Fruit fly (Drosophila melanogaster) whole organism, embryonic: ENCODE results near the gene pasi2.

ENCODE experiments used
- ATbp ChIP-seq: fragments of 200-800 bp; sonication (Bioruptor generic); optimal IDR thresholded peaks from 2 replicates; lab custom pipeline; 2017; ENCODE audit warnings: missing biosample characterization, mild to moderate bottlenecking, missing genetic modification characterization, missing genetic modification reagents
- Aef1 ChIP-seq: fragments of 200-800 bp; sonication (Bioruptor generic); IDR thresholded peaks from 3 replicates; pipeline ENCODE4 v1.3.6; 2022; ENCODE audit warnings: missing biosample characterization, missing genetic modification characterization
- CG10543 ChIP-seq: fragments of 200-800 bp; sonication (Bioruptor generic); optimal IDR thresholded peaks from 3 replicates; lab custom pipeline; 2017; ENCODE audit warnings: missing biosample characterization, mild to moderate bottlenecking, missing genetic modification characterization, moderate library complexity
- CG12299 ChIP-seq: fragments of 200-800 bp; sonication (Bioruptor generic); optimal IDR thresholded peaks from 2 replicates; lab custom pipeline; 2018; ENCODE audit warnings: missing biosample characterization, mild to moderate bottlenecking, missing genetic modification characterization
- CG12659 ChIP-seq: fragments of 200-800 bp; sonication (Bioruptor generic); optimal IDR thresholded peaks from 3 replicates; lab custom pipeline; 2017; ENCODE audit warnings: mild to moderate bottlenecking, missing biosample characterization, missing genetic modification reagents, missing genetic modification characterization
- CG12942 ChIP-seq: fragments of 200-800 bp; sonication (Bioruptor generic); optimal IDR thresholded peaks from 3 replicates; lab custom pipeline; 2016; ENCODE audit warnings: missing biosample characterization, missing genetic modification characterization
- CG14441 ChIP-seq: fragments of 200-800 bp; sonication (Bioruptor generic); IDR thresholded peaks from 2 replicates; pipeline ENCODE4 v1.3.6; 2022; ENCODE audit warnings: missing biosample characterization, missing genetic modification characterization
- CG1529 ChIP-seq: fragments of 200-800 bp; sonication (Bioruptor generic); optimal IDR thresholded peaks from 3 replicates; lab custom pipeline; 2018; ENCODE audit warnings: missing biosample characterization, missing genetic modification characterization
- CG15601 ChIP-seq: fragments of 200-800 bp; sonication (Bioruptor generic); optimal IDR thresholded peaks from 3 replicates; lab custom pipeline; 2019; ENCODE audit warnings: missing biosample characterization, mild to moderate bottlenecking, missing genetic modification characterization, moderate library complexity
- CG1603 ChIP-seq: fragments of 200-800 bp; sonication (Bioruptor generic); optimal IDR thresholded peaks from 2 replicates; lab custom pipeline; 2019; ENCODE audit warnings: missing biosample characterization, mild to moderate bottlenecking, missing genetic modification characterization, moderate library complexity
- CG1647 ChIP-seq: fragments of 200-800 bp; sonication (Bioruptor generic); optimal IDR thresholded peaks from 3 replicates; lab custom pipeline; 2016; ENCODE audit warnings: missing biosample characterization, missing genetic modification characterization
- CG17328 ChIP-seq: fragments of 200-800 bp; sonication (Bioruptor generic); IDR thresholded peaks from 2 replicates; pipeline ENCODE4 v1.3.6; 2022; ENCODE audit warnings: missing biosample characterization, missing genetic modification characterization
- CG18764 ChIP-seq: fragments of 200-800 bp; sonication (Bioruptor generic); optimal IDR thresholded peaks from 3 replicates; lab custom pipeline; 2016; ENCODE audit warnings: missing biosample characterization, missing genetic modification characterization
- CG31441 ChIP-seq: fragments of 200-800 bp; sonication (Bioruptor generic); IDR thresholded peaks from 2 replicates; pipeline ENCODE4 v1.3.6; 2022; ENCODE audit warnings: missing biosample characterization, missing genetic modification characterization
- CG32767 ChIP-seq: fragments of 200-800 bp; sonication (Bioruptor generic); IDR thresholded peaks from 2 replicates; pipeline ENCODE4 v1.3.6; 2022; ENCODE audit warnings: missing biosample characterization, missing genetic modification characterization
- CG3281 ChIP-seq: fragments of 200-800 bp; sonication (Bioruptor generic); optimal IDR thresholded peaks from 3 replicates; lab custom pipeline; 2017; ENCODE audit warnings: missing biosample characterization, mild to moderate bottlenecking, missing genetic modification characterization
- CG3407 ChIP-seq: fragments of 200-800 bp; sonication (Bioruptor generic); optimal IDR thresholded peaks from 2 replicates; lab custom pipeline; 2018; ENCODE audit warnings: missing biosample characterization, mild to moderate bottlenecking, missing genetic modification characterization
- CG3726 ChIP-seq: fragments of 200-800 bp; sonication (Bioruptor generic); IDR thresholded peaks from 3 replicates; pipeline ENCODE4, ENCODE4 v1.3.6; 2022; ENCODE audit warnings: missing biosample characterization, missing genetic modification characterization
- CG4282 ChIP-seq: fragments of 200-800 bp; sonication (Bioruptor generic); optimal IDR thresholded peaks from 2 replicates; lab custom pipeline; 2016; ENCODE audit warnings: missing biosample characterization, missing genetic modification characterization
- CG7556 ChIP-seq: fragments of 200-800 bp; sonication (Bioruptor generic); optimal IDR thresholded peaks from 2 replicates; lab custom pipeline; 2017; ENCODE audit warnings: missing biosample characterization, mild to moderate bottlenecking, missing genetic modification characterization
- CG8388 ChIP-seq: fragments of 200-800 bp; sonication (Bioruptor generic); optimal IDR thresholded peaks from 2 replicates; lab custom pipeline; 2019; ENCODE audit warnings: missing biosample characterization, mild to moderate bottlenecking, missing genetic modification characterization, moderate library complexity
- CkIIα-i1 ChIP-seq: fragments of 200-800 bp; sonication (Bioruptor generic); IDR thresholded peaks from 2 replicates; pipeline ENCODE4 v1.3.6; 2022; ENCODE audit warnings: missing biosample characterization, missing genetic modification characterization
- E2f1 ChIP-seq: fragments of 200-800 bp; sonication (Bioruptor generic); IDR thresholded peaks from 2 replicates; pipeline ENCODE4 v1.3.6; 2022; ENCODE audit warnings: missing biosample characterization, missing genetic modification characterization
- Elba2 ChIP-seq: fragments of 200-800 bp; sonication (Bioruptor generic); optimal IDR thresholded peaks from 3 replicates; lab custom pipeline; 2016; ENCODE audit warnings: missing biosample characterization, missing genetic modification characterization
- HLH3B ChIP-seq: fragments of 200-800 bp; sonication (Bioruptor generic); IDR thresholded peaks from 2 replicates; pipeline ENCODE4 v1.3.6; 2022; ENCODE audit warnings: missing biosample characterization, missing genetic modification characterization
- Mad ChIP-seq: fragments of 200-800 bp; sonication (Bioruptor generic); optimal IDR thresholded peaks from 2 replicates; lab custom pipeline; 2016; ENCODE audit warnings: missing biosample characterization, missing genetic modification characterization
- Nf-YA ChIP-seq: fragments of 200-800 bp; sonication (Bioruptor generic); IDR thresholded peaks from 2 replicates; pipeline ENCODE4 v1.3.6; 2022; ENCODE audit warnings: missing biosample characterization, missing genetic modification characterization
- Scr ChIP-seq: fragments of 200-800 bp; sonication (Bioruptor generic); IDR thresholded peaks from 2 replicates; pipeline ENCODE4 v1.3.6; 2022; ENCODE audit warnings: missing biosample characterization, missing genetic modification characterization; ENCODE audit not compliant: partially characterized antibody
- Side ChIP-seq: fragments of 200-800 bp; sonication (Bioruptor generic); optimal IDR thresholded peaks from 2 replicates; lab custom pipeline; 2016; ENCODE audit warnings: missing biosample characterization, missing genetic modification characterization
- Stat92E ChIP-seq, 3 experiments: fragments of >200 bp in 2 of 3; fragments of 200-800 bp in 1 of 3; sonication (Bioruptor generic) in 1 of 3; optimal IDR thresholded peaks; 2 replicates each; lab custom pipeline; 2017 to 2019; ENCODE audit warnings: missing biosample characterization in 3 of 3, missing genetic modification characterization in 3 of 3, mild to moderate bottlenecking in 1 of 3, moderate library complexity in 1 of 3
- ac ChIP-seq: fragments of 200-800 bp; sonication (Bioruptor generic); optimal IDR thresholded peaks from 3 replicates; lab custom pipeline; 2017; ENCODE audit warnings: missing biosample characterization, mild to moderate bottlenecking, missing genetic modification characterization
- bab2 ChIP-seq: fragments of 200-800 bp; sonication (Bioruptor generic); optimal IDR thresholded peaks from 2 replicates; lab custom pipeline; 2016; ENCODE audit warnings: missing biosample characterization, missing genetic modification characterization
- chif ChIP-seq, 2 experiments: fragments of 200-800 bp; sonication (Bioruptor generic); optimal IDR thresholded peaks; 3 replicates each; lab custom pipeline; 2016; ENCODE audit warnings: missing biosample characterization in 2 of 2, missing genetic modification characterization in 2 of 2
- dan ChIP-seq: fragments of 200-800 bp; sonication (Bioruptor generic); IDR thresholded peaks from 2 replicates; pipeline ENCODE4 v1.3.6; 2022; ENCODE audit warnings: missing biosample characterization, missing genetic modification characterization
- dmrt11E ChIP-seq: fragments of 200-800 bp; sonication (Bioruptor generic); optimal IDR thresholded peaks from 3 replicates; lab custom pipeline; 2018; ENCODE audit warnings: missing biosample characterization, mild to moderate bottlenecking, missing genetic modification characterization, moderate library complexity
- en ChIP-seq: fragments of 200-800 bp; sonication (Bioruptor generic); optimal IDR thresholded peaks from 2 replicates; lab custom pipeline; 2016; ENCODE audit warnings: missing biosample characterization, missing genetic modification characterization
- esg ChIP-seq: fragments of 200-800 bp; sonication (Bioruptor generic); conservative IDR thresholded peaks from 2 replicates; pipeline ENCODE4 v1.3.6; 2022; ENCODE audit warnings: missing biosample characterization, missing genetic modification characterization
- gce ChIP-seq: fragments of 200-800 bp; sonication (Bioruptor generic); IDR thresholded peaks from 3 replicates; pipeline ENCODE4 v1.3.6; 2022; ENCODE audit warnings: missing biosample characterization, missing genetic modification characterization
- gcm ChIP-seq: fragments of 200-800 bp; sonication (Bioruptor generic); optimal IDR thresholded peaks from 2 replicates; lab custom pipeline; 2019; ENCODE audit warnings: missing biosample characterization, mild to moderate bottlenecking, missing genetic modification characterization, moderate library complexity
- grn ChIP-seq: fragments of 200-800 bp; sonication (Bioruptor generic); optimal IDR thresholded peaks from 3 replicates; lab custom pipeline; 2017; ENCODE audit warnings: missing biosample characterization, missing genetic modification characterization
- hb ChIP-seq: fragments of 200-800 bp; sonication (Bioruptor generic); IDR thresholded peaks from 3 replicates; pipeline ENCODE4 v1.3.6; 2022; ENCODE audit warnings: missing biosample characterization, missing genetic modification characterization; ENCODE audit not compliant: partially characterized antibody
- ind ChIP-seq: fragments of 200-800 bp; sonication (Bioruptor generic); optimal IDR thresholded peaks from 3 replicates; lab custom pipeline; 2016; ENCODE audit warnings: missing biosample characterization, missing genetic modification characterization
- scrt ChIP-seq: fragments of 200-800 bp; sonication (Bioruptor generic); optimal IDR thresholded peaks from 2 replicates; lab custom pipeline; 2018; ENCODE audit warnings: missing biosample characterization, mild to moderate bottlenecking, missing genetic modification characterization, moderate library complexity
- sd ChIP-seq: fragments of 200-800 bp; sonication (Bioruptor generic); optimal IDR thresholded peaks from 3 replicates; lab custom pipeline; 2018; ENCODE audit warnings: missing biosample characterization, mild to moderate bottlenecking, missing genetic modification characterization, moderate library complexity
- ssp ChIP-seq: fragments of 200-800 bp; sonication (Bioruptor generic); IDR thresholded peaks from 2 replicates; pipeline ENCODE4 v1.3.6; 2022; ENCODE audit warnings: missing biosample characterization, missing genetic modification characterization
- tgo ChIP-seq: fragments of 200-800 bp; sonication (Bioruptor generic); IDR thresholded peaks from 3 replicates; pipeline ENCODE4 v1.3.6; 2022; ENCODE audit warnings: missing biosample characterization, missing genetic modification characterization
- trem ChIP-seq: fragments of 200-800 bp; optimal IDR thresholded peaks from 3 replicates; lab custom pipeline; 2019; ENCODE audit warnings: missing biosample characterization, mild to moderate bottlenecking, missing genetic modification characterization, moderate library complexity
- wdn ChIP-seq: fragments of 200-800 bp; sonication (Bioruptor generic); IDR thresholded peaks from 2 replicates; pipeline ENCODE4 v1.3.6; 2022; ENCODE audit warnings: missing biosample characterization, missing genetic modification characterization

pasi2 gene

dm6 chr3R:9339176-9340075 is 4.5 kb downstream of the pasi2 start (continued):
- TF ChIP-seq ac (GFP tag; lab: Kevin White, UChicago), result no peak
- no peak for TF ChIP-seq Mad (GFP tag; lab: Kevin White, UChicago)
- no peak for TF ChIP-seq hb (GFP tag; lab: Robert Waterston, UW)
- TF ChIP-seq CG1603 (tag; lab: Kevin White, UChicago), result peak; percentile 65
- TF ChIP-seq CG10543 (GFP tag; lab: Kevin White, UChicago), result peak; percentile 56
- no peak for TF ChIP-seq Elba2 (GFP tag; lab: Kevin White, UChicago)
- TF ChIP-seq CG1647 (GFP tag; lab: Kevin White, UChicago), result no peak
- TF ChIP-seq CG32767 (GFP tag; lab: Robert Waterston, UW), result 0 out of 2 replicates have a peak, but pooled peaks have one; percentile 27
- TF ChIP-seq scrt (GFP tag; lab: Kevin White, UChicago), result no peak
- TF ChIP-seq CG3281, result peak; percentile 42
- TF ChIP-seq CG4282, result peak; percentile 38
- TF ChIP-seq tgo (GFP tag; lab: Robert Waterston, UW), result peak; percentile 36; the same call in 2 of the 3 replicates
- peak; percentile 17 for TF ChIP-seq CG12942 (GFP tag; lab: Kevin White, UChicago)
- TF ChIP-seq chif (GFP tag; optimal IDR thresholded peaks at IDR 0.05; lab: Kevin White, UChicago), result peak in 1 of 2 experiments; percentile 66
- TF ChIP-seq CG14441 (GFP tag; lab: Robert Waterston, UW), result no peak
- peak; percentile 13 for TF ChIP-seq CG12299
- TF ChIP-seq sd (tag; lab: Kevin White, UChicago), result peak; percentile 60
- TF ChIP-seq ind (GFP tag; lab: Kevin White, UChicago), result peak; percentile 17
- peak; percentile 69 for TF ChIP-seq CG1529 (GFP tag; lab: Kevin White, UChicago)
- TF ChIP-seq trem (tag; lab: Kevin White, UChicago), result peak; percentile 47
- peak; percentile 72 for TF ChIP-seq gcm (GFP tag; lab: Kevin White, UChicago)
- peak; percentile 14 for TF ChIP-seq CG18764
- TF ChIP-seq ssp (GFP tag; lab: Robert Waterston, UW), result no peak; the same call in 1 of the 2 replicates
- peak; percentile 74 for TF ChIP-seq ATbp (GFP tag; lab: Kevin White, UChicago)
- TF ChIP-seq en (GFP tag; lab: Kevin White, UChicago), result no peak
- no peak for TF ChIP-seq wdn (GFP tag; lab: Robert Waterston, UW)
- peak; percentile 74 for TF ChIP-seq CG7556
- peak; percentile 84 for TF ChIP-seq dmrt11E (tag; lab: Kevin White, UChicago)
- TF ChIP-seq CG15601 (tag; lab: Kevin White, UChicago), result peak; percentile 74
- 0 out of 3 replicates have a peak, but pooled peaks have one; percentile 16 for TF ChIP-seq Aef1 (GFP tag; lab: Robert Waterston, UW)
- TF ChIP-seq Nf-YA (GFP tag; lab: Robert Waterston, UW), result no peak
- peak; percentile 73 for TF ChIP-seq grn (GFP tag; lab: Kevin White, UChicago)
- no peak for TF ChIP-seq dan
- TF ChIP-seq E2f1 (GFP tag; lab: Robert Waterston, UW), result peak; percentile 52
- 0 out of 2 replicates have a peak, but pooled peaks have one; percentile 17 for TF ChIP-seq esg (GFP tag; lab: Robert Waterston, UW)
- peak; percentile 78 for TF ChIP-seq CG8388 (GFP tag; lab: Kevin White, UChicago)
- peak; percentile 84 for TF ChIP-seq CG31441 (GFP tag; lab: Robert Waterston, UW)
- TF ChIP-seq Stat92E (GFP tag; optimal IDR thresholded peaks at IDR 0.05; lab: Kevin White, UChicago), result peak in 1 of 3 experiments; percentile 11
- TF ChIP-seq Scr (GFP tag; lab: Robert Waterston, UW), result no peak
- peak; percentile 42 for TF ChIP-seq bab2 (GFP tag; lab: Kevin White, UChicago)
- TF ChIP-seq HLH3B (GFP tag; lab: Robert Waterston, UW), result peak; percentile 56
- TF ChIP-seq CG17328 (GFP tag; lab: Robert Waterston, UW), result peak; percentile 59; the same call in 1 of the 2 replicates
- peak; percentile 42 for TF ChIP-seq CG12659 (GFP tag; lab: Kevin White, UChicago)
- TF ChIP-seq CG3407 (GFP tag; lab: Kevin White, UChicago), result peak; percentile 68
- TF ChIP-seq Side (GFP tag; lab: Kevin White, UChicago), result no peak
- TF ChIP-seq CG3726 (GFP tag; lab: Robert Waterston, UW), result no peak
- TF ChIP-seq CkIIα-i1 (GFP tag; lab: Robert Waterston, UW), result no peak
- TF ChIP-seq gce, result 0 out of 3 replicates have a peak, but pooled peaks have one; percentile 35
